Worm (Caenorhabditis elegans) whole organism, L4/young adult: ENCODE data around the gene pinn-1.

Experiments used
- W03F9.2 ChIP-seq: fragments of 150-350 bp; optimal IDR thresholded peaks from 2 replicates; lab custom pipeline; 2014; ENCODE audit warnings: missing biosample characterization, missing genetic modification characterization
- dao-5 ChIP-seq: sonication (generic microtip); optimal IDR thresholded peaks from 2 replicates; lab custom pipeline; 2016; ENCODE audit warnings: missing genotype, missing genetic modification characterization, moderate library complexity, missing compliant biosample characterization
- him-1 ChIP-seq: sonication (generic microtip); optimal IDR thresholded peaks from 2 replicates; lab custom pipeline; 2016; ENCODE audit warnings: missing genotype, missing genetic modification reagents, missing genetic modification characterization, missing compliant biosample characterization

DNA sequence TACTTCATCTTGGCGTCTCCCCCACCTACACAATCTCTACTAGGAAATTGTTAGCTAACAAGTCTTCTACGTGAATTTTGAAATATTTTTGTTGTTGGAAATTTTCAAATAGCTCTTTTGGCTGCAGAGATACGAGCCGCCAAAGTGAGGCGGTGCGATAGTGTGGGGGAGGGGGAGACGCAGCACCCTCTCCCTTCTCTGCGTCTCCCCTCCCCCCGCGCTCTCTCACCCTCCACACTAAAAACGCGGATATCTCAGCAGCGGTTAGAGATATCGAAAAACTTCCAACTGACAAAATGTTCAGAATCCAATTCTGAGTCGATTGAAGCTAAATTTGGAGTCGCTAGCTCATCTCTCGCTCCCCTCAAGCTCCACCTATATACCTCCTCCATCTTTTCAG is 36.2 kb upstream of the pinn-1 start:
- TF ChIP-seq dao-5 (tag; lab: Kevin White, UChicago) (no peak), W03F9.2 (no peak), him-1 (tag; lab: Kevin White, UChicago) (no peak)
